Worm (Caenorhabditis elegans): ENCODE data around the gene srz-72.

ce11 chrIV:16298851-16299250 lies at the start of gene srz-72:
- TF ChIP-seq W03F9.2 (tag; optimal IDR thresholded peaks at IDR 0.05) (no peak), him-1 (tag; optimal IDR thresholded peaks at IDR 0.05) (no peak)

All from whole organism, L4/young adult.